Fruit fly (Drosophila melanogaster): ENCODE measurements around the gene bib.

- no peak for TF ChIP-seq CTCF (optimal IDR thresholded peaks at IDR 0.05)
- no peak for TF ChIP-seq CG8478 (optimal IDR thresholded peaks at IDR 0.05)
Observed at dm6 chr2L:9968201-9968727, 16.2 kb upstream of the bib start.

Measured in S2 (cell line).